Worm (Caenorhabditis elegans) whole organism, early embryonic: ENCODE results near the gene Y105C5A.1.

Experiments
- ama-1 ChIP-seq: fragments of 150-350 bp; optimal IDR thresholded peaks from 2 replicates; lab custom pipeline; 2014
- ceh-13 ChIP-seq: fragments of 200-800 bp; sonication (Bioruptor generic); optimal IDR thresholded peaks from 2 replicates; lab custom pipeline; 2018; ENCODE audit warnings: mild to moderate bottlenecking, missing genetic modification characterization, missing compliant biosample characterization
- ceh-36 ChIP-seq: sonication (generic microtip); optimal IDR thresholded peaks from 2 replicates; lab custom pipeline; 2016; ENCODE audit warnings: missing genetic modification characterization, inconsistent platforms, missing compliant biosample characterization
- ets-7 ChIP-seq: sonication (generic microtip); optimal IDR thresholded peaks from 2 replicates; lab custom pipeline; 2016; ENCODE audit warnings: missing genotype, missing genetic modification characterization, missing compliant biosample characterization
- hmbx-1 ChIP-seq: sonication (generic microtip); optimal IDR thresholded peaks from 2 replicates; lab custom pipeline; 2016; ENCODE audit warnings: mild to moderate bottlenecking, missing genetic modification characterization, missing compliant biosample characterization
- hnd-1 ChIP-seq: sonication (generic microtip); optimal IDR thresholded peaks from 2 replicates; lab custom pipeline; 2016; ENCODE audit warnings: missing genetic modification characterization, missing compliant biosample characterization
- pes-1 ChIP-seq: fragments of 200-800 bp; sonication (Bioruptor generic); IDR thresholded peaks from 2 replicates; pipeline ENCODE4 v1.3.6; 2022; ENCODE audit warnings: missing genetic modification reagents, missing genetic modification characterization, missing compliant biosample characterization
- sea-1 ChIP-seq: fragments of 200-800 bp; sonication (Bioruptor generic); conservative IDR thresholded peaks from 2 replicates; pipeline ENCODE4 v1.3.6; 2022; ENCODE audit warnings: missing genetic modification characterization, missing compliant biosample characterization
- tbx-37 ChIP-seq: fragments of 200-800 bp; sonication (Bioruptor generic); conservative IDR thresholded peaks from 2 replicates; pipeline ENCODE4 v1.3.6; 2022; ENCODE audit warnings: missing genetic modification reagents, missing genetic modification characterization, missing compliant biosample characterization
- tra-4 ChIP-seq: sonication (generic microtip); optimal IDR thresholded peaks from 2 replicates; lab custom pipeline; 2017; ENCODE audit warnings: missing genetic modification characterization, missing compliant biosample characterization

DNA sequence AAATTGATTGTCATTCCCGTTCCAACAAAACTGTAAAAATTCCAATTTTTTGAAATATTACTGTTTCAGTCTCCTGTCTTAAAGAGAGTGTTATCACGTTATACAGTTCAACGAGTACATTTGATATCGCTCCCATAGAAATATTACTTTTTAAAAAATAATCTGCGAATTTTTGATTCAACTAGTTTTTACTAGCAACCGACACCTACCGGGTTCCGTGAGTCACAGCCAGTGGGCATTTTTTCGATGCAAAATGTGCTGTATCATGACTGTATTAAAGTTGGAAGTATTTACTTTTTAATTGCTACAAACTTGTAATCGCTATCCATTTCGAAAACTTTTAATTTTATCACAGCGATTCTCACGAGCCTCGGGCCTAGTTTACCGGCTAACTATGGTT is 26.9 kb downstream of the Y105C5A.1 start:
- no peak for TF ChIP-seq hmbx-1 (tag; lab: Kevin White, UChicago)
- no peak for TF ChIP-seq ceh-36 (tag; lab: Kevin White, UChicago)
- no peak for TF ChIP-seq ceh-13 (GFP tag; lab: Kevin White, UChicago)
- no peak for TF ChIP-seq ama-1 (lab: Kevin White, UChicago)
- no peak for TF ChIP-seq ets-7 (tag; lab: Kevin White, UChicago)
- TF ChIP-seq tbx-37 (GFP tag; lab: Robert Waterston, UW) = no peak
- no peak for TF ChIP-seq hnd-1
- no peak for TF ChIP-seq sea-1 (GFP tag; lab: Robert Waterston, UW)
- no peak for TF ChIP-seq pes-1 (GFP tag; lab: Robert Waterston, UW)
- TF ChIP-seq tra-4 (tag; lab: Kevin White, UChicago) = no peak
